Fruit fly (Drosophila melanogaster) whole organism, embryonic: ENCODE results near the gene CG18171.
A peak's percentile ranks its signal among the peaks of the same experiment; 100 is the strongest.

Experiments used
- Abd-B ChIP-seq: fragments of 200-800 bp; sonication (Bioruptor generic); optimal IDR thresholded peaks from 2 replicates; lab custom pipeline; 2018; ENCODE audit warnings: missing biosample characterization, mild to moderate bottlenecking, missing genetic modification characterization, moderate library complexity
- B-H1 ChIP-seq: fragments of 200-800 bp; sonication (Bioruptor generic); IDR thresholded peaks from 3 replicates; pipeline ENCODE4 v1.3.6; 2022; ENCODE audit warnings: missing biosample characterization, missing genetic modification characterization
- CG10267 ChIP-seq: fragments of 200-800 bp; sonication (Bioruptor generic); optimal IDR thresholded peaks from 2 replicates; lab custom pipeline; 2018; ENCODE audit warnings: missing biosample characterization, mild to moderate bottlenecking, missing genetic modification characterization, moderate library complexity
- CG10321 ChIP-seq: fragments of 200-800 bp; sonication (Bioruptor generic); IDR thresholded peaks from 2 replicates; pipeline ENCODE4 v1.3.6; 2022; ENCODE audit warnings: missing biosample characterization, missing genetic modification characterization
- CG11247 ChIP-seq: fragments of 200-800 bp; sonication (Bioruptor generic); IDR thresholded peaks from 2 replicates; pipeline ENCODE4 v1.3.6; 2022; ENCODE audit warnings: missing biosample characterization, missing genetic modification characterization
- CG11456 ChIP-seq: fragments of 200-800 bp; sonication (Bioruptor generic); IDR thresholded peaks from 3 replicates; pipeline ENCODE4 v1.3.6; 2022; ENCODE audit warnings: missing biosample characterization, missing genetic modification characterization
- CG12071 ChIP-seq: fragments of 200-800 bp; sonication (Bioruptor generic); optimal IDR thresholded peaks from 3 replicates; lab custom pipeline; 2018; ENCODE audit warnings: missing biosample characterization, mild to moderate bottlenecking, missing genetic modification characterization
- CG12744 ChIP-seq: fragments of 200-800 bp; sonication (Bioruptor generic); optimal IDR thresholded peaks from 2 replicates; lab custom pipeline; 2016; ENCODE audit warnings: missing biosample characterization, missing genetic modification characterization
- CG13775 ChIP-seq: fragments of 200-800 bp; sonication (Bioruptor generic); optimal IDR thresholded peaks from 3 replicates; lab custom pipeline; 2017; ENCODE audit warnings: missing biosample characterization, mild to moderate bottlenecking, missing genetic modification characterization
- CG15696 ChIP-seq: fragments of 200-800 bp; sonication (Bioruptor generic); optimal IDR thresholded peaks from 2 replicates; lab custom pipeline; 2019; ENCODE audit warnings: missing biosample characterization, mild to moderate bottlenecking, missing genetic modification characterization, moderate library complexity
- CG16815 ChIP-seq: fragments of 200-800 bp; sonication (Bioruptor generic); optimal IDR thresholded peaks from 3 replicates; lab custom pipeline; 2017; ENCODE audit warnings: missing biosample characterization, mild to moderate bottlenecking, missing genetic modification characterization
- CG17328 ChIP-seq: fragments of 200-800 bp; sonication (Bioruptor generic); IDR thresholded peaks from 2 replicates; pipeline ENCODE4 v1.3.6; 2022; ENCODE audit warnings: missing biosample characterization, missing genetic modification characterization
- CG17568 ChIP-seq: fragments of 200-800 bp; sonication (Bioruptor generic); optimal IDR thresholded peaks from 2 replicates; lab custom pipeline; 2018; ENCODE audit warnings: missing biosample characterization, mild to moderate bottlenecking, missing genetic modification characterization, moderate library complexity
- CG2712 ChIP-seq: fragments of 200-800 bp; optimal IDR thresholded peaks from 3 replicates; lab custom pipeline; 2019; ENCODE audit warnings: missing biosample characterization, mild to moderate bottlenecking, missing genetic modification characterization, moderate library complexity
- CG3065 ChIP-seq: fragments of 200-800 bp; sonication (Bioruptor generic); optimal IDR thresholded peaks from 2 replicates; lab custom pipeline; 2016; ENCODE audit warnings: missing biosample characterization, missing genetic modification characterization
- CG31388 ChIP-seq: fragments of 200-800 bp; sonication (Bioruptor generic); optimal IDR thresholded peaks from 2 replicates; lab custom pipeline; 2016; ENCODE audit warnings: missing biosample characterization, missing genetic modification characterization
- CG33557 ChIP-seq: fragments of 200-800 bp; sonication (Bioruptor generic); optimal IDR thresholded peaks from 2 replicates; lab custom pipeline; 2019; ENCODE audit warnings: missing biosample characterization, mild to moderate bottlenecking, missing genetic modification characterization, moderate library complexity
- CG4328 ChIP-seq: fragments of 200-800 bp; sonication (Bioruptor generic); optimal IDR thresholded peaks from 3 replicates; lab custom pipeline; 2017; ENCODE audit warnings: missing biosample characterization, missing genetic modification reagents, missing genetic modification characterization
- CG4617 ChIP-seq: fragments of 200-800 bp; sonication (Bioruptor generic); optimal IDR thresholded peaks from 3 replicates; lab custom pipeline; 2016; ENCODE audit warnings: missing biosample characterization, missing genetic modification characterization, borderline replicate concordance
- CG6689 ChIP-seq: fragments of 200-800 bp; sonication (Bioruptor generic); IDR thresholded peaks from 2 replicates; pipeline ENCODE4 v1.3.6; 2022; ENCODE audit warnings: missing biosample characterization, missing genetic modification characterization
- CG7745 ChIP-seq: fragments of 200-800 bp; sonication (Bioruptor generic); optimal IDR thresholded peaks from 2 replicates; lab custom pipeline; 2018; ENCODE audit warnings: missing biosample characterization, mild to moderate bottlenecking, missing genetic modification characterization, moderate library complexity
- CG7928 ChIP-seq: fragments of 200-800 bp; sonication (Bioruptor generic); optimal IDR thresholded peaks from 2 replicates; lab custom pipeline; 2017; ENCODE audit warnings: missing biosample characterization, mild to moderate bottlenecking, missing genetic modification characterization
- CG7987 ChIP-seq: fragments of 200-800 bp; sonication (Bioruptor generic); optimal IDR thresholded peaks from 2 replicates; lab custom pipeline; 2018; ENCODE audit warnings: missing biosample characterization, mild to moderate bottlenecking, missing genetic modification characterization, moderate library complexity
- CG9727 ChIP-seq: fragments of 200-800 bp; sonication (Bioruptor generic); optimal IDR thresholded peaks from 3 replicates; lab custom pipeline; 2017; ENCODE audit warnings: missing biosample characterization, mild to moderate bottlenecking, missing genetic modification characterization
- CG9797 ChIP-seq: fragments of 200-800 bp; sonication (Bioruptor generic); optimal IDR thresholded peaks from 3 replicates; lab custom pipeline; 2018; ENCODE audit warnings: missing biosample characterization, mild to moderate bottlenecking, missing genetic modification characterization
- CG9876 ChIP-seq: fragments of 200-800 bp; sonication (Bioruptor generic); optimal IDR thresholded peaks from 2 replicates; lab custom pipeline; 2016; ENCODE audit warnings: missing biosample characterization, missing genetic modification characterization
- Dfd ChIP-seq, 2 experiments: fragments of >200 bp; optimal IDR thresholded peaks; 2 replicates each; lab custom pipeline; 2017; ENCODE audit warnings: missing biosample characterization in 2 of 2, missing genetic modification characterization in 2 of 2
- Ets65A ChIP-seq: fragments of 200-800 bp; sonication (Bioruptor generic); peaks from one replicate; lab custom pipeline; 2016; ENCODE audit warnings: missing biosample characterization, missing genetic modification characterization
- NC2β ChIP-seq: fragments of 200-800 bp; sonication (Bioruptor generic); optimal IDR thresholded peaks from 2 replicates; lab custom pipeline; 2016; ENCODE audit warnings: missing biosample characterization, missing genetic modification characterization
- Nf-YB ChIP-seq: fragments of 200-800 bp; sonication (Bioruptor generic); optimal IDR thresholded peaks from 3 replicates; lab custom pipeline; 2019; ENCODE audit warnings: missing biosample characterization, mild to moderate bottlenecking, missing genetic modification characterization, moderate library complexity
- TFAM ChIP-seq: fragments of 200-800 bp; sonication (Bioruptor generic); optimal IDR thresholded peaks from 2 replicates; lab custom pipeline; 2017; ENCODE audit warnings: missing biosample characterization, missing genetic modification characterization, inconsistent platforms
- ac ChIP-seq: fragments of 200-800 bp; sonication (Bioruptor generic); optimal IDR thresholded peaks from 3 replicates; lab custom pipeline; 2017; ENCODE audit warnings: missing biosample characterization, mild to moderate bottlenecking, missing genetic modification characterization
- ash1 ChIP-seq: fragments of 200-800 bp; sonication (Bioruptor generic); optimal IDR thresholded peaks from 2 replicates; lab custom pipeline; 2018; ENCODE audit warnings: missing biosample characterization, mild to moderate bottlenecking, missing genetic modification characterization
- az2 ChIP-seq: fragments of 200-800 bp; sonication (Bioruptor generic); optimal IDR thresholded peaks from 3 replicates; lab custom pipeline; 2016; ENCODE audit warnings: missing biosample characterization, missing genetic modification characterization
- chinmo ChIP-seq: fragments of 200-800 bp; sonication (Bioruptor generic); IDR thresholded peaks from 4 replicates; pipeline ENCODE4 v1.3.6; 2022; ENCODE audit warnings: missing biosample characterization, missing genetic modification characterization; ENCODE audit not compliant: partially characterized antibody
- corto ChIP-seq: fragments of 200-800 bp; sonication (Bioruptor generic); optimal IDR thresholded peaks from 2 replicates; lab custom pipeline; 2016; ENCODE audit warnings: missing biosample characterization, mild to moderate bottlenecking, missing genetic modification characterization, moderate library complexity
- dan ChIP-seq: fragments of 200-800 bp; sonication (Bioruptor generic); IDR thresholded peaks from 2 replicates; pipeline ENCODE4 v1.3.6; 2022; ENCODE audit warnings: missing biosample characterization, missing genetic modification characterization
- dm ChIP-seq: fragments of 200-800 bp; sonication (Bioruptor generic); optimal IDR thresholded peaks from 3 replicates; lab custom pipeline; 2016; ENCODE audit warnings: missing biosample characterization, missing genetic modification characterization
- hb ChIP-seq: fragments of 200-800 bp; sonication (Bioruptor generic); IDR thresholded peaks from 3 replicates; pipeline ENCODE4 v1.3.6; 2022; ENCODE audit warnings: missing biosample characterization, missing genetic modification characterization; ENCODE audit not compliant: partially characterized antibody
- kah ChIP-seq: fragments of 200-800 bp; sonication (Bioruptor generic); optimal IDR thresholded peaks from 2 replicates; lab custom pipeline; 2018; ENCODE audit warnings: missing biosample characterization, mild to moderate bottlenecking, missing genetic modification characterization
- knrl ChIP-seq: fragments of 200-800 bp; sonication (Bioruptor generic); IDR thresholded peaks from 3 replicates; pipeline ENCODE4 v1.3.6; 2022; ENCODE audit warnings: missing biosample characterization, missing genetic modification characterization; ENCODE audit not compliant: partially characterized antibody
- lov ChIP-seq, 2 experiments: fragments of 200-800 bp in 1 of 2; fragments of >200 bp in 1 of 2; sonication (Bioruptor generic) in 1 of 2; IDR thresholded peaks in 1 of 2; optimal IDR thresholded peaks in 1 of 2; 2 replicates in 1 of 2; 3 replicates in 1 of 2; pipeline versions ENCODE4 v1.3.6 to Lab custom; 2017 to 2022; ENCODE audit warnings: missing biosample characterization in 1 of 2, missing genetic modification characterization in 1 of 2
- p53 ChIP-seq: fragments of 200-800 bp; sonication (Bioruptor generic); optimal IDR thresholded peaks from 2 replicates; lab custom pipeline; 2016; ENCODE audit warnings: missing biosample characterization, missing genetic modification characterization
- pan ChIP-seq, 4 experiments: fragments of >200 bp in 3 of 4; fragments of 200-800 bp in 1 of 4; sonication (Bioruptor generic) in 1 of 4; optimal IDR thresholded peaks in 3 of 4; IDR thresholded peaks in 1 of 4; 2 replicates each; pipeline versions ENCODE4 v1.3.6 to Lab custom; 2017 to 2022; ENCODE audit warnings: missing biosample characterization in 2 of 4, missing genetic modification characterization in 2 of 4, mixed read lengths in 1 of 4
- slbo ChIP-seq: fragments of 200-800 bp; sonication (Bioruptor generic); IDR thresholded peaks from 2 replicates; pipeline ENCODE4 v1.3.6; 2022; ENCODE audit warnings: missing biosample characterization, missing genetic modification characterization
- sqz ChIP-seq: fragments of 200-800 bp; sonication (Bioruptor generic); optimal IDR thresholded peaks from 3 replicates; lab custom pipeline; 2018; ENCODE audit warnings: missing biosample characterization, mild to moderate bottlenecking, missing genetic modification characterization
- sr ChIP-seq: fragments of 200-800 bp; sonication (Bioruptor generic); IDR thresholded peaks from 3 replicates; pipeline ENCODE4 v1.3.6; 2022; ENCODE audit warnings: missing biosample characterization, missing genetic modification characterization
- tx ChIP-seq: fragments of 200-800 bp; sonication (Bioruptor generic); optimal IDR thresholded peaks from 2 replicates; lab custom pipeline; 2016; ENCODE audit warnings: missing biosample characterization, missing genetic modification characterization
- usp ChIP-seq: fragments of >200 bp; optimal IDR thresholded peaks from 2 replicates; lab custom pipeline; 2017; ENCODE audit warnings: missing biosample characterization, missing genetic modification characterization
- vvl ChIP-seq: fragments of 200-800 bp; sonication (Bioruptor generic); IDR thresholded peaks from 2 replicates; pipeline ENCODE4 v1.3.6; 2022; ENCODE audit warnings: missing biosample characterization, missing genetic modification characterization

The CG18171 gene

DNA sequence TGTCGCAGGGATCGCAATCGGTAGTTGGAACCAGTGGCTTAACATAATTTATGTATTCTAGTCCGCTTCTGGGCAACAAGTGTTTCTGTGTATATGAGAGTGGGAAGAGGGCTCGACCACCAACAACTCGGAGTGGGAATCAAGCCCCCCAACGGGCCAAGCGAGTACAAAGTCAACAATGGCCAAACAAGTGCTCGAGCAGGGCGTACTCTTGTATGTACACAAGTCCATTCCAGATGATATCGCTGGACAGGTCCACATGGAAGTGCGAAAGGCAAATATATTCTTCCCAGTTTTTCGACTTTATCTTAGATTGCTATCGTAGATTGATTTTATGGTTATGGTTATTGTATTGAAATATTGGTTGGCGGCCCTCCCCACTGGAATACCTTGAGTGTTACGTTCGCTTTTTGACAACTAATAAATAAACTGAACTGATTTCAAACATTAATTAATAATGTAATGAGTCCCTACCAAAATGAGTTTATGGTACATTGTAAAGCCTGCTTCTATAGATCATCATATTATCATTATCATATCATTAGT, 19.7 kb upstream of the CG18171 start (continued):
- TF ChIP-seq slbo (GFP tag; lab: Robert Waterston, UW): no peak
- no peak for TF ChIP-seq knrl (GFP tag; lab: Robert Waterston, UW)
- TF ChIP-seq TFAM (GFP tag; lab: Kevin White, UChicago): no peak
- TF ChIP-seq Abd-B (GFP tag; lab: Kevin White, UChicago): no peak
- no peak for TF ChIP-seq kah (GFP tag; lab: Kevin White, UChicago)
- TF ChIP-seq dm (GFP tag; lab: Kevin White, UChicago): no peak
- no peak for TF ChIP-seq CG17328 (GFP tag; lab: Robert Waterston, UW)
- peak; percentile 10 for TF ChIP-seq CG15696 (tag; lab: Kevin White, UChicago)
- peak; percentile 1 for TF ChIP-seq CG13775
- peak; percentile 42 for TF ChIP-seq CG9727 (GFP tag; lab: Kevin White, UChicago)
- TF ChIP-seq chinmo: no peak; the same call in 3 of the 4 replicates
- no peak for TF ChIP-seq CG11456
- TF ChIP-seq CG17568 (GFP tag; lab: Kevin White, UChicago): peak; percentile 27
- TF ChIP-seq corto (GFP tag; lab: Kevin White, UChicago): no peak
- TF ChIP-seq CG16815 (GFP tag; lab: Kevin White, UChicago): no peak
- TF ChIP-seq CG10267 (tag; lab: Kevin White, UChicago): no peak
- no peak for TF ChIP-seq vvl (GFP tag; lab: Robert Waterston, UW)
- TF ChIP-seq CG31388: no peak
- TF ChIP-seq hb: no peak
- TF ChIP-seq sqz (GFP tag; lab: Kevin White, UChicago): no peak
- TF ChIP-seq CG6689 (GFP tag; lab: Robert Waterston, UW): no peak
- no peak for TF ChIP-seq az2
- TF ChIP-seq B-H1 (GFP tag; lab: Robert Waterston, UW): no peak
- no peak for TF ChIP-seq CG7745
- TF ChIP-seq CG4617 (GFP tag; lab: Kevin White, UChicago): no peak
- no peak for TF ChIP-seq ash1 (GFP tag; lab: Kevin White, UChicago)
- TF ChIP-seq CG7928: peak; percentile 0
- no peak for TF ChIP-seq CG2712
- no peak for TF ChIP-seq tx (GFP tag; lab: Kevin White, UChicago)
- no peak for TF ChIP-seq CG9797 (GFP tag; lab: Kevin White, UChicago)
- TF ChIP-seq CG9876 (GFP tag; lab: Kevin White, UChicago): no peak
- TF ChIP-seq CG33557: peak; percentile 59
- peak; percentile 13 for TF ChIP-seq ac (GFP tag; lab: Kevin White, UChicago)
- TF ChIP-seq Dfd (GFP tag; optimal IDR thresholded peaks at IDR 0.05; lab: Kevin White, UChicago): no peak
- no peak for TF ChIP-seq pan (optimal IDR thresholded peaks at IDR 0.05; lab: Kevin White, UChicago)
- TF ChIP-seq pan (GFP tag; optimal IDR thresholded peaks at IDR 0.05 in 1 of 2, IDR thresholded peaks at IDR 0.05 in 1 of 2): peak in 1 of 2 experiments; percentile 11
- peak; percentile 4 for TF ChIP-seq NC2β (GFP tag; lab: Kevin White, UChicago)
- peak; percentile 31 for TF ChIP-seq CG4328 (GFP tag; lab: Kevin White, UChicago)
- no peak for TF ChIP-seq Nf-YB
- no peak for TF ChIP-seq CG10321 (GFP tag; lab: Robert Waterston, UW)
- peak; percentile 17; the same call in 1 of the 3 replicates for TF ChIP-seq sr
- TF ChIP-seq p53 (GFP tag; lab: Kevin White, UChicago): no peak
- no peak for TF ChIP-seq CG12744
- TF ChIP-seq dan: no peak
- no peak for TF ChIP-seq CG11247 (GFP tag; lab: Robert Waterston, UW)
- TF ChIP-seq Ets65A (GFP tag; lab: Kevin White, UChicago): no peak
- TF ChIP-seq usp: no peak
- TF ChIP-seq CG7987 (GFP tag; lab: Kevin White, UChicago): peak; percentile 8
- peak; percentile 29 for TF ChIP-seq CG12071 (GFP tag; lab: Kevin White, UChicago)
- no peak for TF ChIP-seq lov (optimal IDR thresholded peaks at IDR 0.05; lab: Kevin White, UChicago)
- no peak for TF ChIP-seq lov (GFP tag; IDR thresholded peaks at IDR 0.05; lab: Robert Waterston, UW)
- TF ChIP-seq CG3065 (GFP tag; lab: Kevin White, UChicago): no peak
